Fruit fly (Drosophila melanogaster) whole organism, embryonic: ENCODE data around the gene CAHbeta.

ENCODE experiments used
- ATbp ChIP-seq: fragments of 200-800 bp; sonication (Bioruptor generic); optimal IDR thresholded peaks from 2 replicates; lab custom pipeline; 2017; ENCODE audit warnings: missing biosample characterization, mild to moderate bottlenecking, missing genetic modification characterization, missing genetic modification reagents
- Abd-B ChIP-seq: fragments of 200-800 bp; sonication (Bioruptor generic); optimal IDR thresholded peaks from 2 replicates; lab custom pipeline; 2018; ENCODE audit warnings: missing biosample characterization, mild to moderate bottlenecking, missing genetic modification characterization, moderate library complexity
- Asciz ChIP-seq: fragments of 200-800 bp; sonication (Bioruptor generic); optimal IDR thresholded peaks from 2 replicates; lab custom pipeline; 2017; ENCODE audit warnings: missing biosample characterization, mild to moderate bottlenecking, missing genetic modification characterization, missing genetic modification reagents
- Awh ChIP-seq: fragments of 200-800 bp; sonication (Bioruptor generic); IDR thresholded peaks from 2 replicates; pipeline ENCODE4, ENCODE4 v1.3.6; 2022; ENCODE audit warnings: missing biosample characterization, missing genetic modification characterization
- Bgb ChIP-seq: fragments of 200-800 bp; sonication (Bioruptor generic); IDR thresholded peaks from 2 replicates; pipeline ENCODE4 v1.3.6; 2022; ENCODE audit warnings: missing biosample characterization, missing genetic modification characterization; ENCODE audit not compliant: partially characterized antibody
- BtbVII ChIP-seq: fragments of 200-800 bp; sonication (Bioruptor generic); optimal IDR thresholded peaks from 3 replicates; lab custom pipeline; 2017; ENCODE audit warnings: missing biosample characterization, mild to moderate bottlenecking, missing genetic modification characterization
- CG10431 ChIP-seq: fragments of 200-800 bp; sonication (Bioruptor generic); optimal IDR thresholded peaks from 3 replicates; lab custom pipeline; 2018; ENCODE audit warnings: missing biosample characterization, mild to moderate bottlenecking, missing genetic modification characterization
- CG11398 ChIP-seq: fragments of 200-800 bp; sonication (Bioruptor generic); optimal IDR thresholded peaks from 2 replicates; lab custom pipeline; 2016; ENCODE audit warnings: missing biosample characterization, missing genetic modification characterization
- CG11504 ChIP-seq: fragments of 200-800 bp; sonication (Bioruptor generic); optimal IDR thresholded peaks from 3 replicates; lab custom pipeline; 2019; ENCODE audit warnings: missing biosample characterization, mild to moderate bottlenecking, missing genetic modification characterization, moderate library complexity
- CG12391 ChIP-seq: fragments of 200-800 bp; sonication (Bioruptor generic); optimal IDR thresholded peaks from 3 replicates; lab custom pipeline; 2018; ENCODE audit warnings: missing biosample characterization, mild to moderate bottlenecking, missing genetic modification characterization, moderate library complexity
- CG12769 ChIP-seq: fragments of 200-800 bp; sonication (Bioruptor generic); optimal IDR thresholded peaks from 2 replicates; lab custom pipeline; 2019; ENCODE audit warnings: missing biosample characterization, mild to moderate bottlenecking, missing genetic modification characterization, moderate library complexity
- CG15011 ChIP-seq: fragments of 200-800 bp; sonication (Bioruptor generic); optimal IDR thresholded peaks from 3 replicates; lab custom pipeline; 2018; ENCODE audit warnings: missing biosample characterization, mild to moderate bottlenecking, missing genetic modification characterization
- CG15073 ChIP-seq: fragments of 200-800 bp; sonication (Bioruptor generic); optimal IDR thresholded peaks from 2 replicates; lab custom pipeline; 2016; ENCODE audit warnings: missing biosample characterization, missing genetic modification characterization
- CG16779 ChIP-seq: fragments of 200-800 bp; sonication (Bioruptor generic); IDR thresholded peaks from 2 replicates; pipeline ENCODE4 v1.3.6; 2022; ENCODE audit warnings: missing biosample characterization, missing genetic modification characterization
- CG18262 ChIP-seq: fragments of 200-800 bp; optimal IDR thresholded peaks from 3 replicates; lab custom pipeline; 2019; ENCODE audit warnings: missing biosample characterization, mild to moderate bottlenecking, missing genetic modification characterization, moderate library complexity
- CG2875 ChIP-seq: fragments of 200-800 bp; sonication (Bioruptor generic); optimal IDR thresholded peaks from 2 replicates; lab custom pipeline; 2017; ENCODE audit warnings: missing biosample characterization, mild to moderate bottlenecking, missing genetic modification characterization, missing genetic modification reagents
- CG31441 ChIP-seq: fragments of 200-800 bp; sonication (Bioruptor generic); IDR thresholded peaks from 2 replicates; pipeline ENCODE4 v1.3.6; 2022; ENCODE audit warnings: missing biosample characterization, missing genetic modification characterization
- CG32772 ChIP-seq: fragments of 200-800 bp; sonication (Bioruptor generic); IDR thresholded peaks from 2 replicates; pipeline ENCODE4 v1.3.6; 2022; ENCODE audit warnings: missing biosample characterization, missing genetic modification characterization
- CG4854 ChIP-seq: fragments of 200-800 bp; sonication (Bioruptor generic); optimal IDR thresholded peaks from 2 replicates; lab custom pipeline; 2016; ENCODE audit warnings: missing biosample characterization, missing genetic modification characterization, inconsistent platforms
- CG6683 ChIP-seq: fragments of 200-800 bp; sonication (Bioruptor generic); optimal IDR thresholded peaks from 2 replicates; lab custom pipeline; 2017; ENCODE audit warnings: missing biosample characterization, mild to moderate bottlenecking, missing genetic modification characterization, missing genetic modification reagents
- CG6791 ChIP-seq: fragments of 200-800 bp; sonication (Bioruptor generic); IDR thresholded peaks from 3 replicates; pipeline ENCODE4 v1.3.6; 2022; ENCODE audit warnings: missing biosample characterization, missing genetic modification characterization; ENCODE audit not compliant: partially characterized antibody
- CG7928 ChIP-seq: fragments of 200-800 bp; sonication (Bioruptor generic); optimal IDR thresholded peaks from 2 replicates; lab custom pipeline; 2017; ENCODE audit warnings: missing biosample characterization, mild to moderate bottlenecking, missing genetic modification characterization
- CG9817 ChIP-seq: fragments of 200-800 bp; sonication (Bioruptor generic); optimal IDR thresholded peaks from 2 replicates; lab custom pipeline; 2018; ENCODE audit warnings: missing biosample characterization, mild to moderate bottlenecking, missing genetic modification characterization, moderate library complexity
- ERR ChIP-seq: fragments of 200-800 bp; sonication (Bioruptor generic); optimal IDR thresholded peaks from 2 replicates; lab custom pipeline; 2016; ENCODE audit warnings: missing biosample characterization, missing genetic modification characterization
- Ets97D ChIP-seq: fragments of 200-800 bp; sonication (Bioruptor generic); optimal IDR thresholded peaks from 3 replicates; lab custom pipeline; 2016; ENCODE audit warnings: missing biosample characterization, missing genetic modification characterization
- Hsf ChIP-seq: fragments of 200-800 bp; sonication (Bioruptor generic); optimal IDR thresholded peaks from 3 replicates; lab custom pipeline; 2016; ENCODE audit warnings: missing biosample characterization, missing genetic modification characterization
- MESR4 ChIP-seq: fragments of 200-800 bp; sonication (Bioruptor generic); optimal IDR thresholded peaks from 2 replicates; lab custom pipeline; 2018; ENCODE audit warnings: missing biosample characterization, mild to moderate bottlenecking, missing genetic modification characterization, moderate library complexity
- Med ChIP-seq: fragments of 200-800 bp; sonication (Bioruptor generic); peaks from one replicate; lab custom pipeline; 2016; ENCODE audit warnings: missing biosample characterization, missing genetic modification characterization, mild to moderate bottlenecking, inconsistent platforms, moderate library complexity
- Nf-YB ChIP-seq: fragments of 200-800 bp; sonication (Bioruptor generic); optimal IDR thresholded peaks from 3 replicates; lab custom pipeline; 2019; ENCODE audit warnings: missing biosample characterization, mild to moderate bottlenecking, missing genetic modification characterization, moderate library complexity
- NfI ChIP-seq: fragments of 200-800 bp; sonication (Bioruptor generic); optimal IDR thresholded peaks from 3 replicates; lab custom pipeline; 2018; ENCODE audit warnings: missing biosample characterization, mild to moderate bottlenecking, missing genetic modification characterization, moderate library complexity
- Oaz ChIP-seq: fragments of 200-800 bp; sonication (Bioruptor generic); IDR thresholded peaks from 2 replicates; pipeline ENCODE4 v1.3.6; 2022; ENCODE audit warnings: missing biosample characterization, missing genetic modification characterization
- Sin3A ChIP-seq: fragments of >200 bp; optimal IDR thresholded peaks from 2 replicates; lab custom pipeline; 2018
- Spps ChIP-seq: fragments of 200-800 bp; sonication (Bioruptor generic); optimal IDR thresholded peaks from 2 replicates; lab custom pipeline; 2018; ENCODE audit warnings: missing biosample characterization, mild to moderate bottlenecking, missing genetic modification characterization
- Vsx1 ChIP-seq: fragments of 200-800 bp; sonication (Bioruptor generic); optimal IDR thresholded peaks from 2 replicates; lab custom pipeline; 2017; ENCODE audit warnings: missing biosample characterization, mild to moderate bottlenecking, missing genetic modification characterization, missing genetic modification reagents
- Xbp1 ChIP-seq: fragments of 200-800 bp; sonication (Bioruptor generic); optimal IDR thresholded peaks from 3 replicates; lab custom pipeline; 2016; ENCODE audit warnings: missing biosample characterization, mild to moderate bottlenecking, missing genetic modification characterization
- bcd ChIP-seq: fragments of 200-800 bp; sonication (Bioruptor generic); optimal IDR thresholded peaks from 2 replicates; lab custom pipeline; 2017; ENCODE audit warnings: missing biosample characterization, mild to moderate bottlenecking, missing genetic modification characterization
- cad ChIP-seq: fragments of >200 bp; optimal IDR thresholded peaks from 2 replicates; lab custom pipeline; 2017; ENCODE audit warnings: missing biosample characterization, missing genetic modification characterization
- cas ChIP-seq: fragments of 200-800 bp; sonication (Bioruptor generic); IDR thresholded peaks from 2 replicates; pipeline ENCODE4 v1.3.6; 2022; ENCODE audit warnings: missing biosample characterization, missing genetic modification characterization
- cg ChIP-seq: fragments of 200-800 bp; sonication (Bioruptor generic); optimal IDR thresholded peaks from 3 replicates; lab custom pipeline; 2019; ENCODE audit warnings: missing biosample characterization, mild to moderate bottlenecking, missing genetic modification characterization, moderate library complexity
- crol ChIP-seq: fragments of 200-800 bp; sonication (Bioruptor generic); IDR thresholded peaks from 2 replicates; pipeline ENCODE4 v1.3.6; 2022; ENCODE audit warnings: missing biosample characterization, missing genetic modification characterization
- dan ChIP-seq: fragments of 200-800 bp; sonication (Bioruptor generic); IDR thresholded peaks from 2 replicates; pipeline ENCODE4 v1.3.6; 2022; ENCODE audit warnings: missing biosample characterization, missing genetic modification characterization
- ems ChIP-seq: fragments of 200-800 bp; sonication (Bioruptor generic); optimal IDR thresholded peaks from 3 replicates; lab custom pipeline; 2016; ENCODE audit warnings: missing biosample characterization, missing genetic modification characterization
- en ChIP-seq: fragments of 200-800 bp; sonication (Bioruptor generic); optimal IDR thresholded peaks from 2 replicates; lab custom pipeline; 2016; ENCODE audit warnings: missing biosample characterization, missing genetic modification characterization
- hb ChIP-seq: fragments of 200-800 bp; sonication (Bioruptor generic); IDR thresholded peaks from 3 replicates; pipeline ENCODE4 v1.3.6; 2022; ENCODE audit warnings: missing biosample characterization, missing genetic modification characterization; ENCODE audit not compliant: partially characterized antibody
- hbn ChIP-seq: fragments of 200-800 bp; sonication (Bioruptor generic); IDR thresholded peaks from 2 replicates; pipeline ENCODE4 v1.3.6; 2022; ENCODE audit warnings: missing biosample characterization, missing genetic modification characterization; ENCODE audit not compliant: partially characterized antibody
- kni ChIP-seq: fragments of 200-800 bp; sonication (Bioruptor generic); optimal IDR thresholded peaks from 3 replicates; lab custom pipeline; 2017; ENCODE audit warnings: mild to moderate bottlenecking, missing biosample characterization, missing genetic modification reagents, missing genetic modification characterization
- lbe ChIP-seq: fragments of 200-800 bp; sonication (Bioruptor generic); optimal IDR thresholded peaks from 2 replicates; lab custom pipeline; 2016; ENCODE audit warnings: missing biosample characterization, mild to moderate bottlenecking, missing genetic modification characterization
- mld ChIP-seq: fragments of 200-800 bp; sonication (Bioruptor generic); IDR thresholded peaks from 3 replicates; pipeline ENCODE4 v1.3.6; 2022; ENCODE audit warnings: missing biosample characterization, missing genetic modification characterization; ENCODE audit not compliant: partially characterized antibody
- row ChIP-seq: fragments of 200-800 bp; sonication (Bioruptor generic); IDR thresholded peaks from 3 replicates; pipeline ENCODE4 v1.3.6; 2022; ENCODE audit warnings: missing biosample characterization, missing genetic modification characterization
- unpg ChIP-seq: fragments of 200-800 bp; sonication (Bioruptor generic); optimal IDR thresholded peaks from 3 replicates; lab custom pipeline; 2018; ENCODE audit warnings: missing biosample characterization, mild to moderate bottlenecking, missing genetic modification characterization, moderate library complexity

The CAHbeta gene

dm6 chr3R:8947757-8948428 is 32.8 kb upstream of the CAHbeta start (continued):
- no peak for TF ChIP-seq mld
- TF ChIP-seq CG6791 (GFP tag; lab: Robert Waterston, UW) = no peak
- TF ChIP-seq hbn = no peak
- no peak for TF ChIP-seq ERR (GFP tag; lab: Kevin White, UChicago)
- no peak for TF ChIP-seq CG15073 (GFP tag; lab: Kevin White, UChicago)
- no peak for TF ChIP-seq cg (GFP tag; lab: Kevin White, UChicago)
- TF ChIP-seq en (GFP tag; lab: Kevin White, UChicago) = no peak
- no peak for TF ChIP-seq Xbp1 (GFP tag; lab: Kevin White, UChicago)
- TF ChIP-seq CG11398 (GFP tag; lab: Kevin White, UChicago) = no peak
- peak; percentile 49; the same call in 1 of the 2 replicates for TF ChIP-seq CG31441
- peak; percentile 17 for TF ChIP-seq CG12391
- no peak for TF ChIP-seq CG7928 (GFP tag; lab: Kevin White, UChicago)
- TF ChIP-seq Bgb = no peak
- no peak for TF ChIP-seq CG16779 (GFP tag; lab: Robert Waterston, UW)
- no peak for TF ChIP-seq Spps (tag; lab: Kevin White, UChicago)
- TF ChIP-seq Oaz (GFP tag; lab: Robert Waterston, UW) = no peak
- no peak for TF ChIP-seq Ets97D (GFP tag; lab: Kevin White, UChicago)
- no peak for TF ChIP-seq CG4854 (GFP tag; lab: Kevin White, UChicago)
- no peak for TF ChIP-seq BtbVII (GFP tag; lab: Kevin White, UChicago)
- TF ChIP-seq cas (GFP tag; lab: Robert Waterston, UW) = no peak
- no peak for TF ChIP-seq CG32772 (GFP tag; lab: Robert Waterston, UW)
- no peak for TF ChIP-seq MESR4 (GFP tag; lab: Kevin White, UChicago)
- no peak for TF ChIP-seq NfI (GFP tag; lab: Kevin White, UChicago)
- no peak for TF ChIP-seq CG12769 (tag; lab: Kevin White, UChicago)
- TF ChIP-seq hb (GFP tag; lab: Robert Waterston, UW) = no peak
- TF ChIP-seq Med (GFP tag; lab: Kevin White, UChicago) = peak; percentile 47
- no peak for TF ChIP-seq lbe
- TF ChIP-seq bcd (GFP tag; lab: Kevin White, UChicago) = no peak
- TF ChIP-seq Abd-B = no peak
- no peak for TF ChIP-seq dan (GFP tag; lab: Robert Waterston, UW)
- no peak for TF ChIP-seq CG2875 (GFP tag; lab: Kevin White, UChicago)
- no peak for TF ChIP-seq Hsf
- TF ChIP-seq crol (GFP tag; lab: Robert Waterston, UW) = no peak
- TF ChIP-seq CG18262 (tag; lab: Kevin White, UChicago) = peak; percentile 58
- no peak for TF ChIP-seq Awh
- peak; percentile 86 for TF ChIP-seq kni (GFP tag; lab: Kevin White, UChicago)
- peak; percentile 58 for TF ChIP-seq CG11504 (tag; lab: Kevin White, UChicago)
- no peak for TF ChIP-seq Nf-YB (GFP tag; lab: Kevin White, UChicago)
- no peak for TF ChIP-seq CG6683
- TF ChIP-seq Vsx1 (GFP tag; lab: Kevin White, UChicago) = no peak
- no peak for TF ChIP-seq CG9817 (tag; lab: Kevin White, UChicago)
- 0 out of 3 replicates have a peak, but pooled peaks have one; percentile 17 for TF ChIP-seq row (GFP tag; lab: Robert Waterston, UW)
- no peak for TF ChIP-seq Sin3A (lab: Kevin White, UChicago)
- peak; percentile 20 for TF ChIP-seq ATbp (GFP tag; lab: Kevin White, UChicago)
- no peak for TF ChIP-seq CG10431 (GFP tag; lab: Kevin White, UChicago)
- no peak for TF ChIP-seq cad (GFP tag; lab: Kevin White, UChicago)
- TF ChIP-seq CG15011 (GFP tag; lab: Kevin White, UChicago) = no peak
- TF ChIP-seq unpg (GFP tag; lab: Kevin White, UChicago) = peak; percentile 19
- no peak for TF ChIP-seq ems (GFP tag; lab: Kevin White, UChicago)
- TF ChIP-seq Asciz = no peak
